Worm (Caenorhabditis elegans): ENCODE data around the gene rps-12.

- TF ChIP-seq nhr-23 (tag; optimal IDR thresholded peaks at IDR 0.05): no peak
- no peak for TF ChIP-seq ztf-11 (tag; optimal IDR thresholded peaks at IDR 0.05)
- no peak for TF ChIP-seq nhr-25 (tag; optimal IDR thresholded peaks at IDR 0.05)
- no peak for TF ChIP-seq alr-1 (tag; optimal IDR thresholded peaks at IDR 0.05)
- no peak for TF ChIP-seq snpc-4 (tag; optimal IDR thresholded peaks at IDR 0.05)
- no peak for TF ChIP-seq nhr-10 (tag; optimal IDR thresholded peaks at IDR 0.05)
- TF ChIP-seq ama-1 (optimal IDR thresholded peaks at IDR 0.05): no peak
- no peak for TF ChIP-seq mab-5 (tag; optimal IDR thresholded peaks at IDR 0.05)
- no peak for TF ChIP-seq nhr-12 (tag; optimal IDR thresholded peaks at IDR 0.05)
- TF ChIP-seq lin-39 (tag; optimal IDR thresholded peaks at IDR 0.05): no peak
- TF ChIP-seq elt-3 (tag; optimal IDR thresholded peaks at IDR 0.05): no peak
Observed at ce11 chrIII:5642692-5643091, 36.4 kb upstream of the rps-12 start.
